Fruit fly (Drosophila melanogaster) whole organism, prepupa: Measurements from ENCODE around the gene Shmt.

Source experiments
- Blimp-1 ChIP-seq: fragments of 200-800 bp; sonication (Bioruptor generic); optimal IDR thresholded peaks from 3 replicates; lab custom pipeline; 2017; ENCODE audit warnings: missing biosample characterization, missing genetic modification characterization, mild to moderate bottlenecking, moderate library complexity, missing genetic modification reagents
- CG10631 ChIP-seq: fragments of 200-800 bp; sonication (Bioruptor generic); optimal IDR thresholded peaks from 2 replicates; lab custom pipeline; 2016; ENCODE audit warnings: missing biosample characterization, missing genetic modification characterization
- CG10669 ChIP-seq: fragments of 200-800 bp; sonication (Bioruptor generic); optimal IDR thresholded peaks from 3 replicates; lab custom pipeline; 2018; ENCODE audit warnings: missing biosample characterization, mild to moderate bottlenecking, missing genetic modification characterization, moderate library complexity
- CG11294 ChIP-seq: fragments of 200-800 bp; sonication (Bioruptor generic); IDR thresholded peaks from 2 replicates; pipeline ENCODE4 v1.3.6; 2022; ENCODE audit warnings: missing biosample characterization, missing genetic modification characterization
- CG11762 ChIP-seq: fragments of 200-800 bp; sonication (Bioruptor generic); optimal IDR thresholded peaks from 3 replicates; lab custom pipeline; 2016; ENCODE audit warnings: missing biosample characterization, missing genetic modification characterization; ENCODE audit not compliant: insufficient read depth
- CG11902 ChIP-seq: fragments of 200-800 bp; sonication (Bioruptor generic); optimal IDR thresholded peaks from 3 replicates; lab custom pipeline; 2016; ENCODE audit warnings: missing biosample characterization, missing genetic modification characterization
- CG15336 ChIP-seq: fragments of 200-800 bp; sonication (Bioruptor generic); IDR thresholded peaks from 2 replicates; pipeline ENCODE4 v1.3.6; 2022; ENCODE audit warnings: missing biosample characterization, missing genetic modification characterization
- CG1621 ChIP-seq: fragments of 200-800 bp; sonication (Bioruptor generic); optimal IDR thresholded peaks from 3 replicates; lab custom pipeline; 2018; ENCODE audit warnings: missing biosample characterization, mild to moderate bottlenecking, missing genetic modification characterization
- CG3032 ChIP-seq: fragments of 200-800 bp; optimal IDR thresholded peaks from 2 replicates; lab custom pipeline; 2019; ENCODE audit warnings: missing biosample characterization, mild to moderate bottlenecking, missing genetic modification characterization, moderate library complexity
- CG31627 ChIP-seq: fragments of 200-800 bp; sonication (Bioruptor generic); optimal IDR thresholded peaks from 3 replicates; lab custom pipeline; 2016; ENCODE audit warnings: missing biosample characterization, missing genetic modification characterization
- CG32006 ChIP-seq: fragments of 200-800 bp; sonication (Bioruptor generic); optimal IDR thresholded peaks from 3 replicates; lab custom pipeline; 2017; ENCODE audit warnings: missing biosample characterization, mild to moderate bottlenecking, missing genetic modification characterization
- CG4318 ChIP-seq: fragments of 200-800 bp; sonication (Bioruptor generic); optimal IDR thresholded peaks from 3 replicates; lab custom pipeline; 2017; ENCODE audit warnings: missing biosample characterization, mild to moderate bottlenecking, missing genetic modification characterization
- CG6163 ChIP-seq: fragments of 200-800 bp; sonication (Bioruptor generic); IDR thresholded peaks from 3 replicates; pipeline ENCODE4 v1.3.6; 2022; ENCODE audit warnings: missing biosample characterization, missing genetic modification characterization
- CG6276 ChIP-seq: fragments of 200-800 bp; sonication (Bioruptor generic); optimal IDR thresholded peaks from 2 replicates; lab custom pipeline; 2017; ENCODE audit warnings: missing biosample characterization, mild to moderate bottlenecking, missing genetic modification characterization
- CG6792 ChIP-seq: fragments of 200-800 bp; sonication (Bioruptor generic); optimal IDR thresholded peaks from 3 replicates; lab custom pipeline; 2016; ENCODE audit warnings: missing biosample characterization, missing genetic modification characterization
- CG6808 ChIP-seq: fragments of 200-800 bp; sonication (Bioruptor generic); optimal IDR thresholded peaks from 3 replicates; lab custom pipeline; 2017; ENCODE audit warnings: missing biosample characterization, missing genetic modification characterization, mild to moderate bottlenecking, moderate library complexity, missing genetic modification reagents
- CG6854 ChIP-seq: fragments of 200-800 bp; sonication (Bioruptor generic); optimal IDR thresholded peaks from 2 replicates; lab custom pipeline; 2017; ENCODE audit warnings: missing biosample characterization, mild to moderate bottlenecking, missing genetic modification characterization
- CG8119 ChIP-seq: fragments of 200-800 bp; sonication (Bioruptor generic); IDR thresholded peaks from 3 replicates; pipeline ENCODE4 v1.3.6; 2022; ENCODE audit warnings: missing biosample characterization, missing genetic modification characterization
- CG8319 ChIP-seq: fragments of 200-800 bp; sonication (Bioruptor generic); optimal IDR thresholded peaks from 3 replicates; lab custom pipeline; 2016; ENCODE audit warnings: missing biosample characterization, missing genetic modification characterization
- CG9139 ChIP-seq: fragments of 200-800 bp; sonication (Bioruptor generic); optimal IDR thresholded peaks from 3 replicates; lab custom pipeline; 2017; ENCODE audit warnings: missing biosample characterization, mild to moderate bottlenecking, missing genetic modification characterization
- Eip75B ChIP-seq: fragments of 200-800 bp; sonication (Bioruptor generic); optimal IDR thresholded peaks from 3 replicates; lab custom pipeline; 2016; ENCODE audit warnings: missing biosample characterization, missing genetic modification characterization
- Eip78C ChIP-seq: fragments of 200-800 bp; sonication (Bioruptor generic); peaks from one replicate; lab custom pipeline; 2016; ENCODE audit warnings: missing biosample characterization, missing genetic modification characterization
- Eip93F ChIP-seq: fragments of 200-800 bp; sonication (Bioruptor generic); optimal IDR thresholded peaks from 2 replicates; lab custom pipeline; 2016; ENCODE audit warnings: missing biosample characterization, mild to moderate bottlenecking, missing genetic modification characterization
- Hr38 ChIP-seq: sonication (Bioruptor generic); optimal IDR thresholded peaks from 2 replicates; lab custom pipeline; 2016; ENCODE audit warnings: missing biosample characterization, missing genetic modification characterization
- Hr4 ChIP-seq: fragments of 200-800 bp; sonication (Bioruptor generic); optimal IDR thresholded peaks from 3 replicates; lab custom pipeline; 2016; ENCODE audit warnings: missing biosample characterization, missing genetic modification characterization
- OdsH ChIP-seq: fragments of 200-800 bp; sonication (Bioruptor generic); optimal IDR thresholded peaks from 3 replicates; lab custom pipeline; 2016; ENCODE audit warnings: missing biosample characterization, missing genetic modification characterization
- Smox ChIP-seq: fragments of 200-800 bp; sonication (Bioruptor generic); optimal IDR thresholded peaks from 3 replicates; lab custom pipeline; 2016; ENCODE audit warnings: missing biosample characterization, missing genetic modification characterization
- Sox102F ChIP-seq: fragments of 200-800 bp; sonication (Bioruptor generic); optimal IDR thresholded peaks from 2 replicates; lab custom pipeline; 2016; ENCODE audit warnings: missing biosample characterization, mild to moderate bottlenecking, missing genetic modification characterization
- Sox15 ChIP-seq: fragments of 200-800 bp; sonication (Bioruptor generic); optimal IDR thresholded peaks from 3 replicates; lab custom pipeline; 2016; ENCODE audit warnings: missing biosample characterization, missing genetic modification characterization
- dsx ChIP-seq: fragments of 200-800 bp; optimal IDR thresholded peaks from 3 replicates; lab custom pipeline; 2019; ENCODE audit warnings: missing biosample characterization, mild to moderate bottlenecking, missing genetic modification characterization, moderate library complexity; ENCODE audit not compliant: poor library complexity, severe bottlenecking
- eg ChIP-seq: fragments of 200-800 bp; sonication (Bioruptor generic); IDR thresholded peaks from 3 replicates; pipeline ENCODE4 v1.3.6; 2022; ENCODE audit warnings: missing biosample characterization, missing genetic modification characterization
- fd59A ChIP-seq: fragments of 200-800 bp; sonication (Bioruptor generic); optimal IDR thresholded peaks from 2 replicates; lab custom pipeline; 2017; ENCODE audit warnings: missing biosample characterization, mild to moderate bottlenecking, missing genetic modification characterization, missing genetic modification reagents
- fkh ChIP-seq: fragments of 200-800 bp; sonication (Bioruptor generic); optimal IDR thresholded peaks from 3 replicates; lab custom pipeline; 2017; ENCODE audit warnings: missing biosample characterization, mild to moderate bottlenecking, missing genetic modification characterization, moderate library complexity
- lz ChIP-seq: fragments of 200-800 bp; sonication (Bioruptor generic); optimal IDR thresholded peaks from 3 replicates; lab custom pipeline; 2016; ENCODE audit warnings: missing biosample characterization, missing genetic modification characterization
- net ChIP-seq: fragments of 200-800 bp; sonication (Bioruptor generic); optimal IDR thresholded peaks from 3 replicates; lab custom pipeline; 2016; ENCODE audit warnings: missing biosample characterization, missing genetic modification characterization
- pdm3 ChIP-seq: fragments of 200-800 bp; sonication (Bioruptor generic); optimal IDR thresholded peaks from 3 replicates; lab custom pipeline; 2016; ENCODE audit warnings: missing biosample characterization, missing genetic modification characterization
- spab ChIP-seq: fragments of 200-800 bp; sonication (Bioruptor generic); optimal IDR thresholded peaks from 2 replicates; lab custom pipeline; 2017; ENCODE audit warnings: missing biosample characterization, mild to moderate bottlenecking, missing genetic modification characterization, missing genetic modification reagents
- ss ChIP-seq, 2 experiments: fragments of 200-800 bp; sonication (Bioruptor generic); optimal IDR thresholded peaks; 2 replicates in 1 of 2; 3 replicates in 1 of 2; lab custom pipeline; 2017 to 2018; ENCODE audit warnings: mild to moderate bottlenecking in 2 of 2, missing biosample characterization in 2 of 2, missing genetic modification characterization in 2 of 2, moderate library complexity in 1 of 2
- svp ChIP-seq: fragments of 200-800 bp; sonication (Bioruptor generic); peaks from one replicate; lab custom pipeline; 2016; ENCODE audit warnings: missing biosample characterization, missing genetic modification characterization
- topi ChIP-seq: fragments of 200-800 bp; sonication (Bioruptor generic); optimal IDR thresholded peaks from 3 replicates; lab custom pipeline; 2016; ENCODE audit warnings: missing biosample characterization, missing genetic modification characterization

Gene Shmt

DNA sequence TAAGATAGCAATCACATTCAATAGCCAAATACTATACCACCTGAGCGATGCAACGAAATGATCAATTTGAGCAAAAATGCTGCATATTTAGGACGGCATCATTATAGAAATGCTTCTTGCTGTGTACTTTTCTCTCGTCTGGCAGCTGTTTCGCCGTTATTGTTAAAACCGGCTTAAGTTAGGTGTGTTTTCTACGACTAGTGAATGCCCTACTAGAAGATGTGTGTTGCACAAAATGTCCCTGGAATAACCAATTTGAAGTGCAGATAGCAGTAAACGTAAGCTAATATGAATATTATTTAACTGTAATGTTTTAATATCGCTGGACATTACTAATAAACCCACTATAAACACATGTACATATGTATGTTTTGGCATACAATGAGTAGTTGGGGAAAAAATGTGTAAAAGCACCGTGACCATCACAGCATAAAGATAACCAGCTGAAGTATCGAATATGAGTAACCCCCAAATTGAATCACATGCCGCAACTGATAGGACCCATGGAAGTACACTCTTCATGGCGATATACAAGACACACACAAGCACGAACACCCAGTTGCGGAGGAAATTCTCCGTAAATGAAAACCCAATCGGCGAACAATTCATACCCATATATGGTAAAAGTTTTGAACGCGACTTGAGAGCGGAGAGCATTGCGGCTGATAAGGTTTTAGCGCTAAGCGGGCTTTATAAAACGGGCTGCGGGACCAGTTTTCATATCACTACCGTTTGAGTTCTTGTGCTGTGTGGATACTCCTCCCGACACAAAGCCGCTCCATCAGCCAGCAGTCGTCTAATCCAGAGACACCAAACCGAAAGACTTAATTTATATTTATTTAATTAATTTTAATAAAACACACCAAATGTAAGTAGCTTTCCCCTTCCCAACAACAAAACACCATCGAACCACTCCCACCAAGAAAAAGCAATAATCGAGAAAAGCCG, 16.2 kb downstream of the Shmt start, which contains the start of gene Act5C (continued):
- TF ChIP-seq Hr4 (GFP tag; lab: Kevin White, UChicago), result peak; percentile 95
- TF ChIP-seq CG11762 (GFP tag; lab: Kevin White, UChicago), result peak; percentile 92
- peak; percentile 96 for TF ChIP-seq spab (GFP tag; lab: Kevin White, UChicago)
- TF ChIP-seq Hr38 (GFP tag; lab: Kevin White, UChicago), result peak; percentile 46
- peak; percentile 99 for TF ChIP-seq CG1621 (tag; lab: Kevin White, UChicago)
- peak; percentile 91 for TF ChIP-seq CG9139 (GFP tag; lab: Kevin White, UChicago)
- TF ChIP-seq Sox15 (GFP tag; lab: Kevin White, UChicago), result peak; percentile 93
- TF ChIP-seq CG11294 (GFP tag; lab: Robert Waterston, UW), result peak; percentile 91
- peak; percentile 96 for TF ChIP-seq Smox
- peak; percentile 98 for TF ChIP-seq pdm3
- peak; percentile 98 for TF ChIP-seq Eip75B
- TF ChIP-seq CG4318 (GFP tag; lab: Kevin White, UChicago), result peak; percentile 90
- peak; percentile 97 for TF ChIP-seq lz (GFP tag; lab: Kevin White, UChicago)
- TF ChIP-seq Eip78C (GFP tag; lab: Kevin White, UChicago), result peak; percentile 99
- peak; percentile 96 for TF ChIP-seq OdsH (GFP tag; lab: Kevin White, UChicago)
- TF ChIP-seq svp (GFP tag; lab: Kevin White, UChicago), result peak; percentile 99
- TF ChIP-seq Sox102F (GFP tag; lab: Kevin White, UChicago), result peak; percentile 98
- peak; percentile 97 for TF ChIP-seq CG6854 (GFP tag; lab: Kevin White, UChicago)
- peak; percentile 97 for TF ChIP-seq CG10631 (GFP tag; lab: Kevin White, UChicago)
- peak; percentile 98 for TF ChIP-seq CG3032 (tag; lab: Kevin White, UChicago)
- TF ChIP-seq CG11902, result peak; percentile 93

DNA sequence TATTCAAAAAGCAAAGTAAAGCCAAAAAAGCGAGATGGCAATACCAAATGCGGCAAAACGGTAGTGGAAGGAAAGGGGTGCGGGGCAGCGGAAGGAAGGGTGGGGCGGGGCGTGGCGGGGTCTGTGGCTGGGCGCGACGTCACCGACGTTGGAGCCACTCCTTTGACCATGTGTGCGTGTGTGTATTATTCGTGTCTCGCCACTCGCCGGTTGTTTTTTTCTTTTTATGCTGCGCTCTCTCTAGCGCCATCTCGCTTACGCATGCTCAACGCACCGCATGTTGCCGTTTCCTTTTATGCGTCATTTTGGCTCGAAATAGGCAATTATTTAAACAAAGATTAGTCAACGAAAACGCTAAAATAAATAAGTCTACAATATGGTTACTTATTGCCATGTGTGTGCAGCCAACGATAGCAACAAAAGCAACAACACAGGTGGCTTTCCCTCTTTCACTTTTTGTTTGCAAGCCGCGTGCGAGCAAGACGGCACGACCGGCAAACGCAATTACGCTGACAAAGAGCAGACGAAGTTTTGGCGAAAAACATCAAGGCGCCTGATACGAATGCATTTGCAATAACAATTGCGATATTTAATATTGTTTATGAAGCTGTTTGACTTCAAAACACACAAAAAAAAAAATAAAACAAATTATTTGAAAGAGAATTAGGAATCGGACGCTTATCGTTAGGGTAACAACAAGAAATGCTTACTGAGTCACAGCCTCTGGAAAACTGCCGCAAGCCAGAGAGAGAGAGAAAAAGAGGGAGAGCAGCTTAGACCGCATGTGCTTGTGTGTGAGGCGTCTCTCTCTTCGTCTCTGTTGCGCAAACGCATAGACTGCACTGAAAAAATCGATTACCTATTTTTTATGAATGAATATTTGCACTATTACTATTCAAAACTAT, 17.1 kb downstream of the Shmt start:
- TF ChIP-seq topi, result no peak
- TF ChIP-seq CG11902, result no peak
- peak; percentile 6 for TF ChIP-seq CG6276 (GFP tag; lab: Kevin White, UChicago)
- peak; percentile 61; the same call in 2 of the 3 replicates for TF ChIP-seq eg
- TF ChIP-seq Eip93F (GFP tag; lab: Kevin White, UChicago), result no peak
- 0 out of 2 replicates have a peak, but pooled peaks have one; percentile 15 for TF ChIP-seq CG15336 (GFP tag; lab: Robert Waterston, UW)
- TF ChIP-seq Smox, result no peak
- peak; percentile 46; the same call in 2 of the 3 replicates for TF ChIP-seq CG6163
- TF ChIP-seq CG6792 (GFP tag; lab: Kevin White, UChicago), result no peak
- TF ChIP-seq CG6854 (GFP tag; lab: Kevin White, UChicago), result peak; percentile 57
- TF ChIP-seq Blimp-1 (GFP tag; lab: Kevin White, UChicago), result peak; percentile 40
- TF ChIP-seq CG6808, result peak; percentile 51
- TF ChIP-seq ss (GFP tag; optimal IDR thresholded peaks at IDR 0.05; lab: Kevin White, UChicago), result peak; percentile 55 to 75
- no peak for TF ChIP-seq CG10631 (GFP tag; lab: Kevin White, UChicago)
- peak; percentile 4 for TF ChIP-seq fd59A (GFP tag; lab: Kevin White, UChicago)
- TF ChIP-seq CG31627 (GFP tag; lab: Kevin White, UChicago), result no peak
- peak; percentile 30 for TF ChIP-seq dsx (GFP tag; lab: Kevin White, UChicago)
- TF ChIP-seq CG1621 (tag; lab: Kevin White, UChicago), result peak; percentile 23
- peak; percentile 13 for TF ChIP-seq CG10669 (GFP tag; lab: Kevin White, UChicago)
- no peak for TF ChIP-seq Hr4 (GFP tag; lab: Kevin White, UChicago)
- TF ChIP-seq fkh (GFP tag; lab: Kevin White, UChicago), result peak; percentile 94
- peak; percentile 23; the same call in 1 of the 3 replicates for TF ChIP-seq CG8119 (GFP tag; lab: Robert Waterston, UW)
- TF ChIP-seq net (GFP tag; lab: Kevin White, UChicago), result peak; percentile 12
- no peak for TF ChIP-seq Eip78C (GFP tag; lab: Kevin White, UChicago)
- no peak for TF ChIP-seq CG8319 (GFP tag; lab: Kevin White, UChicago)
- no peak for TF ChIP-seq spab (GFP tag; lab: Kevin White, UChicago)
- peak; percentile 18 for TF ChIP-seq CG32006
- TF ChIP-seq, all 60 proteins: peak for 16
